Worm (Caenorhabditis elegans): Measurements from ENCODE around the gene F54E7.9.

F54E7.9 gene

DNA sequence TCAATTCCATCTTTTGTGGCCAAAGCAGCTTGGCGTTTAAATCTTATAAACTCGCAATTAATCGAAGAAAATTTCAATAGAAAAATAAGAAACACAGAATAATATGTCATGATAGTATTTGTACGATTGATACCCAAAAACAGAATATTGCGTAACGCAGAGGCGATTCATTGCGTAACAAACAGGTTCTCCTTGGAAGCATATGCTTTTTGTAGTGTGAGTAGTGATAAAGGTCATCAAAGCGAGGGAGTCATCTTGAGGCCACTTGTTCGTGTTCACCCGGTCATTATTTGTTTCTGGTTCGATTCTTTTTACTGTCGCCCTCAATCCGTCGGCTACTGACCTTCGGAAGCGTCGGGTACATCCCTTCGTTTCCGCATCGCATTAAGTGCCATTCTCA, 16.7 kb downstream of the F54E7.9 start, which contains the start of gene F54E7.6:
Gene F54E7.6, minus strand, starts transcription at position 110 of the 400 bp plus-strand sequence.
- TF ChIP-seq hlh-6 (tag; optimal IDR thresholded peaks at IDR 0.05) (no peak), elt-2 (tag; optimal IDR thresholded peaks at IDR 0.05) (peak; percentile 37), rnt-1 (tag; optimal IDR thresholded peaks at IDR 0.05) (no peak)

ce11 chrIII:5656941-5657340, 20.7 kb downstream of the F54E7.9 start, which contains the start of gene sdz-21:
TSS of gene sdz-21 (minus strand) at chrIII:5657041.
- TF ChIP-seq pha-2 (tag; optimal IDR thresholded peaks at IDR 0.05) (no peak), ceh-24 (tag; optimal IDR thresholded peaks at IDR 0.05) (no peak), F13H6.1 (tag; optimal IDR thresholded peaks at IDR 0.05) (no peak), sox-4 (tag; optimal IDR thresholded peaks at IDR 0.05) (no peak), ref-2 (tag; optimal IDR thresholded peaks at IDR 0.05) (no peak), pros-1 (tag; optimal IDR thresholded peaks at IDR 0.05) (no peak), nhr-11 (tag; optimal IDR thresholded peaks at IDR 0.05) (no peak), hlh-13 (GFP tag; optimal IDR thresholded peaks at IDR 0.05) (no peak), ceh-45 (GFP tag; IDR thresholded peaks at IDR 0.05) (no peak), hlh-30 (tag; optimal IDR thresholded peaks at IDR 0.05; ENCODE audit: insufficient read depth) (no peak), lin-11 (tag; optimal IDR thresholded peaks at IDR 0.05) (no peak), rnt-1 (tag; optimal IDR thresholded peaks at IDR 0.05) (no peak), ceh-6 (GFP tag; optimal IDR thresholded peaks at IDR 0.05) (no peak), dve-1 (tag; optimal IDR thresholded peaks at IDR 0.05) (no peak)

DNA sequence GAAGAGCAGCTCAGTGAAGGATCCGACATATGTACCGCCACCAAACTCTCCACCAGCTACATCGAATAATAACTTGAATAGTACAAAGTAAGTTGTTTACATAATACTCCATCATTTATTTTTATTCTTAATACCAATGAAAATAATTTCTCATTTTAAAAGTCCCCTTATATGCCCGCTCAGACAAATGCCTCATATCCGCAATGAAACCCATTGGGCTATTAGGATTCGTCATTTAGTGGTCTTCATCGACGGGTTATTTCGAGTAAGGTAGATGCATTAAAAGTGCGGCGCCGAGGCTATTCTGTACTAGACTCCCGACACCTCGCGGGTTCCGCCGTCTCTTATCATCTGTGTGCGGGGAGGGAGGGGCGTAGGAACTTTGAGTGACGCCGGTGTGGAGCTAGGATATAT, 24.0 kb downstream of the F54E7.9 start:
- no peak for TF ChIP-seq ceh-9 (tag; optimal IDR thresholded peaks at IDR 0.05)
- TF ChIP-seq ceh-30 (tag; optimal IDR thresholded peaks at IDR 0.05), result no peak
- no peak for TF ChIP-seq ceh-18 (tag; optimal IDR thresholded peaks at IDR 0.05)
- TF ChIP-seq ceh-14 (tag; optimal IDR thresholded peaks at IDR 0.05), result no peak
- TF ChIP-seq ceh-48 (tag; optimal IDR thresholded peaks at IDR 0.05), result no peak
- no peak for TF ChIP-seq lim-6 (tag; optimal IDR thresholded peaks at IDR 0.05)
- no peak for TF ChIP-seq ama-1 (optimal IDR thresholded peaks at IDR 0.05)
- no peak for TF ChIP-seq C38D4.7 (GFP tag; optimal IDR thresholded peaks at IDR 0.05)
- TF ChIP-seq ref-2 (tag; optimal IDR thresholded peaks at IDR 0.05), result no peak
- no peak for TF ChIP-seq ceh-2 (tag; optimal IDR thresholded peaks at IDR 0.05)
- TF ChIP-seq sox-2 (GFP tag; IDR thresholded peaks at IDR 0.05), result no peak
- no peak for TF ChIP-seq nhr-11 (tag; optimal IDR thresholded peaks at IDR 0.05)
- TF ChIP-seq hlh-6 (tag; optimal IDR thresholded peaks at IDR 0.05), result no peak
- TF ChIP-seq hlh-30 (tag; optimal IDR thresholded peaks at IDR 0.05; ENCODE audit: insufficient read depth), result no peak
- no peak for TF ChIP-seq tbx-7 (tag; optimal IDR thresholded peaks at IDR 0.05)
- no peak for TF ChIP-seq ceh-45 (GFP tag; IDR thresholded peaks at IDR 0.05)
- TF ChIP-seq nhr-232 (tag; optimal IDR thresholded peaks at IDR 0.05), result no peak
- no peak for TF ChIP-seq hlh-13 (GFP tag; optimal IDR thresholded peaks at IDR 0.05)
- no peak for TF ChIP-seq syd-9 (tag; optimal IDR thresholded peaks at IDR 0.05)

ce11 chrIII:5642692-5643091, 35.0 kb downstream of the F54E7.9 start:
- TF ChIP-seq ceh-30 (tag; optimal IDR thresholded peaks at IDR 0.05) (no peak), fax-1 (tag; optimal IDR thresholded peaks at IDR 0.05) (no peak), ceh-22 (tag; optimal IDR thresholded peaks at IDR 0.05) (no peak), C08G9.2 (tag; optimal IDR thresholded peaks at IDR 0.05) (no peak), elt-4 (tag; optimal IDR thresholded peaks at IDR 0.05) (no peak), hlh-30 (tag; optimal IDR thresholded peaks at IDR 0.05; ENCODE audit: insufficient read depth) (peak; percentile 51), ama-1 (optimal IDR thresholded peaks at IDR 0.05) (no peak), ttx-3 (tag; optimal IDR thresholded peaks at IDR 0.05) (no peak), ceh-14 (tag; optimal IDR thresholded peaks at IDR 0.05) (peak; percentile 69), unc-42 (tag; optimal IDR thresholded peaks at IDR 0.05) (no peak), sox-2 (GFP tag; IDR thresholded peaks at IDR 0.05) (no peak)

DNA sequence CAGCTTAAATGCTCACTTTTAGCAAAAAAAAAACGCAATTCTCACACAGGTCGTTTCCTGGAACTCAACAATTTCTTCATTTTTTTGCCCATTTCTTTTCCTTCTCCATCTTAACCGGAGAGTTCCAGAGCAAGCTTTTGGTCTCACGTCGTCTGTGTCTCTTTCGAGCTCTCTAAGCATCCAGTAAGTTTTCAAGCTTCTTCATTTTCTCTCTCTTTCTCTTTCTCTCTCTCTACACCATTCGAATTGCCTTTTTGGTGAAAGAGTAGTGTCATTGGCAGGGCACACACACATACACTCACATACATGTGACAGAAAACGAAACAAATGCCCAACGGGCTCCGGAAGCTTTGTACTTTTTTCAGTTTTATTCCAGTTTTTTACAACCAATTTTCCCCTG, 37.8 kb downstream of the F54E7.9 start:
- TF ChIP-seq madf-2 (tag; optimal IDR thresholded peaks at IDR 0.05) (no peak), ets-4 (tag; optimal IDR thresholded peaks at IDR 0.05) (no peak), nfya-1 (tag; optimal IDR thresholded peaks at IDR 0.05) (peak; percentile 47), pha-2 (tag; optimal IDR thresholded peaks at IDR 0.05) (no peak), K09A11.1 (tag; optimal IDR thresholded peaks at IDR 0.05; ENCODE audit: insufficient read depth) (no peak), elt-4 (tag; optimal IDR thresholded peaks at IDR 0.05) (no peak), pqm-1 (tag; optimal IDR thresholded peaks at IDR 0.05) (no peak), unc-42 (tag; optimal IDR thresholded peaks at IDR 0.05) (peak; percentile 3)

All from whole organism, late embryonic.